Fruit fly (Drosophila melanogaster): Measurements from ENCODE around the gene Pbp95.
A peak's percentile ranks its signal among the peaks of the same experiment; 100 is the strongest.

- TF ChIP-seq Eip75B (GFP tag; optimal IDR thresholded peaks at IDR 0.05): peak; percentile 23
- no peak for TF ChIP-seq Sox15 (GFP tag; optimal IDR thresholded peaks at IDR 0.05)
- no peak for TF ChIP-seq Gug (GFP tag; IDR thresholded peaks at IDR 0.05)
- no peak for TF ChIP-seq CG6808 (GFP tag; optimal IDR thresholded peaks at IDR 0.05)
- no peak for TF ChIP-seq Ets21C (GFP tag; optimal IDR thresholded peaks at IDR 0.05)
- TF ChIP-seq ss (GFP tag; optimal IDR thresholded peaks at IDR 0.05): no peak
- TF ChIP-seq CG34406 (GFP tag; optimal IDR thresholded peaks at IDR 0.05): no peak
- TF ChIP-seq topi (GFP tag; optimal IDR thresholded peaks at IDR 0.05): no peak
- TF ChIP-seq OdsH (GFP tag; optimal IDR thresholded peaks at IDR 0.05): no peak
- TF ChIP-seq CG8632 (GFP tag; optimal IDR thresholded peaks at IDR 0.05): no peak
These were observed 32.2 kb upstream of the Pbp95 start for dm6 chr3R:7981396-7981795.
